5 fruit fly cellular contexts compared by ENCODE assay signal in the genomic region with DNA sequence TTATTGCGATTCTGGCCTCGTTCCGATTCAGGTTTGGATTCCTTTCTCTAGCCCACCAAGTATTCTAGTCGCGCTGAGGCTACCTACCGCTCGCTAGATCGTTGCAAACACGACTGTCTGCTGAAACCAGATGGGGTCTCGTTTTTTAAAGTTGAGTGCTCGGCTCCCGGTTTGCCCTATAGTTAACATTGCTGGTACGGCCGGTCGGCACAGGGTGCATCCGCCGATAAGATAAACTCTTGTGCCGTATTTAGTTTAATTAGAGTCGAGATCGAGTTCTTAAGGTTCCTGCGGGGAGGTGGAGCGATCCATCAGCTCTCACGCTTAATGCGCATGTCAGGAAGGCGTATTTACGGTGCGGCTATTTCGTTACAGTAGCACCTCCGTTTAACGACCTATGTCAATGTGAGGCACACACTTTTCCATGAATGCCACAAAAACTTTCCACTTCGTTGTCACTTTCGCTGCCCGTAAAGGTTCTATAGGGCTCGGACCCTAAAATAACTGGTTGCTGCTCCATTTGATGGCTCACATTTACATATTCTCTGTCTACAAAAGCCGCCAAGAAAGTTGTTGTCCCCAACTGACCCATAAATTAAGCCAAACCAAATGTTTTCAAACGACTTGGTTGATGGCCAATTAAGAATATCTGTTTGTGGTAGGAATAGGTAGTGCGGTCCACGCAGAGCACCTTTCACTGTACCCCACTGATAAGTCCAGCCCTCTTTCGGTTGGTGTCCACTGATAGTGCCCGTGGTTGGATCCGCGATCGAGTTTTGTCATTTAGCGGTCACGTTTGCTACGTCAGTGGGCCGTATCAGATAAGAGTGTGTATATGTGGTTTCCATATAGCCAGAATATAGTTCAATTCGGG.
TF ChIP-seq lines count a peak whose summit lies in the region.

A gene (minus strand): TSS at position 122 of the 874 bp plus-strand sequence.

TF ChIP-seq in whole organism, adult, 20 proteins besides CTCF, POLR2A, EP300 and RAD21 (continued from another document):
- TF ChIP-seq ovo (GFP tag; optimal IDR thresholded peaks at IDR 0.05; lab: Kevin White, UChicago) (no peak), pad (GFP tag; optimal IDR thresholded peaks at IDR 0.05; lab: Kevin White, UChicago) (peak; percentile 55), CG5204 (GFP tag; optimal IDR thresholded peaks at IDR 0.05; lab: Kevin White, UChicago) (peak; percentile 85), CG1620 (GFP tag; optimal IDR thresholded peaks at IDR 0.05; lab: Kevin White, UChicago) (no peak)

TF ChIP-seq in whole organism, embryonic, 481 proteins besides CTCF, POLR2A, EP300 and RAD21 (continued from another document and continues in another):
- TF ChIP-seq peb (GFP tag; IDR thresholded peaks at IDR 0.05; lab: Robert Waterston, UW) (0 out of 2 replicates have a peak, but pooled peaks have one; percentile 13), Dfd (GFP tag; optimal IDR thresholded peaks at IDR 0.05; lab: Kevin White, UChicago) (no peak), nau (GFP tag; optimal IDR thresholded peaks at IDR 0.05; lab: Kevin White, UChicago) (peak; percentile 51), fd64A (GFP tag; optimal IDR thresholded peaks at IDR 0.05; lab: Kevin White, UChicago) (peak; percentile 45), HLHmδ (GFP tag; optimal IDR thresholded peaks at IDR 0.05; lab: Kevin White, UChicago) (peak; percentile 36), sqz (GFP tag; optimal IDR thresholded peaks at IDR 0.05; lab: Kevin White, UChicago) (peak; percentile 47), CG13123 (GFP tag; optimal IDR thresholded peaks at IDR 0.05; lab: Kevin White, UChicago) (no peak), gfzf (GFP tag; optimal IDR thresholded peaks at IDR 0.05; lab: Kevin White, UChicago) (no peak), ftz-f1 (GFP tag; optimal IDR thresholded peaks at IDR 0.05; lab: Kevin White, UChicago) (no peak), C15 (GFP tag; IDR thresholded peaks at IDR 0.05; lab: Robert Waterston, UW) (no peak), schlank (tag; optimal IDR thresholded peaks at IDR 0.05; lab: Kevin White, UChicago) (peak; percentile 60), Chrac-16 (GFP tag; optimal IDR thresholded peaks at IDR 0.05; lab: Kevin White, UChicago) (peak; percentile 42), jumu (GFP tag; optimal IDR thresholded peaks at IDR 0.05; lab: Kevin White, UChicago) (peak; percentile 50), dimm (GFP tag; IDR thresholded peaks at IDR 0.05; lab: Robert Waterston, UW) (no peak), dm (GFP tag; optimal IDR thresholded peaks at IDR 0.05; lab: Kevin White, UChicago) (no peak), lilli (GFP tag; optimal IDR thresholded peaks at IDR 0.05; lab: Kevin White, UChicago) (peak; percentile 72), Jarid2 (GFP tag; optimal IDR thresholded peaks at IDR 0.05; lab: Kevin White, UChicago) (no peak), eyg (GFP tag; optimal IDR thresholded peaks at IDR 0.05; lab: Kevin White, UChicago) (peak; percentile 2), CG15011 (GFP tag; optimal IDR thresholded peaks at IDR 0.05; lab: Kevin White, UChicago) (peak; percentile 66), HmgD (GFP tag; optimal IDR thresholded peaks at IDR 0.05; lab: Kevin White, UChicago) (no peak), sens-2 (GFP tag; IDR thresholded peaks at IDR 0.05; lab: Robert Waterston, UW) (no peak), CG10366 (GFP tag; IDR thresholded peaks at IDR 0.05; lab: Robert Waterston, UW) (peak; percentile 44), CG31388 (GFP tag; optimal IDR thresholded peaks at IDR 0.05; lab: Kevin White, UChicago) (no peak), wek (GFP tag; optimal IDR thresholded peaks at IDR 0.05; lab: Kevin White, UChicago) (peak; percentile 7), Nf-YB (GFP tag; optimal IDR thresholded peaks at IDR 0.05; lab: Kevin White, UChicago) (peak; percentile 10), D19A (tag; optimal IDR thresholded peaks at IDR 0.05; lab: Kevin White, UChicago) (peak; percentile 56), CG14014 (GFP tag; IDR thresholded peaks at IDR 0.05; lab: Robert Waterston, UW) (peak; percentile 55; the same call in 1 of the 2 replicates), sd (tag; optimal IDR thresholded peaks at IDR 0.05; lab: Kevin White, UChicago) (peak; percentile 27), h (optimal IDR thresholded peaks at IDR 0.05; lab: Kevin White, UChicago) (no peak)

TF ChIP-seq in whole organism, prepupa, 60 proteins besides CTCF, POLR2A, EP300 and RAD21 (continued from another document and continues in another):
- TF ChIP-seq fkh (GFP tag; optimal IDR thresholded peaks at IDR 0.05; lab: Kevin White, UChicago) (peak; percentile 27), Hr39 (GFP tag; optimal IDR thresholded peaks at IDR 0.05; lab: Kevin White, UChicago) (peak; percentile 18), OdsH (GFP tag; optimal IDR thresholded peaks at IDR 0.05; lab: Kevin White, UChicago) (peak; percentile 27), Met (GFP tag; optimal IDR thresholded peaks at IDR 0.05; lab: Kevin White, UChicago) (peak; percentile 18), achi (GFP tag; optimal IDR thresholded peaks at IDR 0.05; lab: Kevin White, UChicago) (peak; percentile 18), dac (GFP tag; optimal IDR thresholded peaks at IDR 0.05; lab: Kevin White, UChicago) (no peak), eg (GFP tag; IDR thresholded peaks at IDR 0.05; lab: Robert Waterston, UW) (no peak), CG10669 (GFP tag; optimal IDR thresholded peaks at IDR 0.05; lab: Kevin White, UChicago) (peak; percentile 24), cyc (GFP tag; optimal IDR thresholded peaks at IDR 0.05; lab: Kevin White, UChicago) (peak; percentile 5), Lpt (GFP tag; optimal IDR thresholded peaks at IDR 0.05; lab: Kevin White, UChicago) (no peak), pdm3 (GFP tag; optimal IDR thresholded peaks at IDR 0.05; lab: Kevin White, UChicago) (peak; percentile 35), CG31627 (GFP tag; optimal IDR thresholded peaks at IDR 0.05; lab: Kevin White, UChicago) (no peak), CG10631 (GFP tag; optimal IDR thresholded peaks at IDR 0.05; lab: Kevin White, UChicago) (peak; percentile 27), CG8119 (GFP tag; IDR thresholded peaks at IDR 0.05; lab: Robert Waterston, UW) (peak; percentile 31; the same call in 1 of the 3 replicates), CG4318 (GFP tag; optimal IDR thresholded peaks at IDR 0.05; lab: Kevin White, UChicago) (no peak), CG7368 (GFP tag; optimal IDR thresholded peaks at IDR 0.05; lab: Kevin White, UChicago) (no peak), acj6 (GFP tag; optimal IDR thresholded peaks at IDR 0.05; lab: Kevin White, UChicago) (peak; percentile 27), spab (GFP tag; optimal IDR thresholded peaks at IDR 0.05; lab: Kevin White, UChicago) (peak; percentile 8), net (GFP tag; optimal IDR thresholded peaks at IDR 0.05; lab: Kevin White, UChicago) (peak; percentile 1), fd85E (GFP tag; optimal IDR thresholded peaks at IDR 0.05; lab: Kevin White, UChicago) (no peak), Blimp-1 (GFP tag; optimal IDR thresholded peaks at IDR 0.05; lab: Kevin White, UChicago) (no peak), CG32006 (GFP tag; optimal IDR thresholded peaks at IDR 0.05; lab: Kevin White, UChicago) (peak; percentile 59), Ets21C (GFP tag; optimal IDR thresholded peaks at IDR 0.05; lab: Kevin White, UChicago) (no peak), CG11294 (GFP tag; IDR thresholded peaks at IDR 0.05; lab: Robert Waterston, UW) (no peak), CG8632 (GFP tag; optimal IDR thresholded peaks at IDR 0.05; lab: Kevin White, UChicago) (no peak), Hr4 (GFP tag; optimal IDR thresholded peaks at IDR 0.05; lab: Kevin White, UChicago) (no peak), CG8319 (GFP tag; optimal IDR thresholded peaks at IDR 0.05; lab: Kevin White, UChicago) (peak; percentile 31), CG6792 (GFP tag; optimal IDR thresholded peaks at IDR 0.05; lab: Kevin White, UChicago) (peak; percentile 29), CG16779 (tag; optimal IDR thresholded peaks at IDR 0.05; lab: Kevin White, UChicago) (no peak), topi (GFP tag; optimal IDR thresholded peaks at IDR 0.05; lab: Kevin White, UChicago) (peak; percentile 18)

TF ChIP-seq in whole organism, pupa, 21 proteins besides CTCF, POLR2A, EP300 and RAD21 (continued from another document):
- TF ChIP-seq Pif1B (GFP tag; optimal IDR thresholded peaks at IDR 0.05; lab: Kevin White, UChicago) (no peak), CG8159 (tag; optimal IDR thresholded peaks at IDR 0.05; lab: Kevin White, UChicago) (peak; percentile 55)
TF ChIP-seq in whole organism, pupa: peak in this region for 10.

TF ChIP-seq in whole organism, wandering third instar larva, 38 proteins besides CTCF, POLR2A, EP300 and RAD21 (continued from another document):
- peak; percentile 40 for TF ChIP-seq sv (GFP tag; optimal IDR thresholded peaks at IDR 0.05; lab: Kevin White, UChicago)
- peak; percentile 46 for TF ChIP-seq OdsH (GFP tag; optimal IDR thresholded peaks at IDR 0.05; lab: Kevin White, UChicago)
- peak; percentile 6 for TF ChIP-seq psq (GFP tag; optimal IDR thresholded peaks at IDR 0.05; lab: Kevin White, UChicago)
- TF ChIP-seq Hnf4 (GFP tag; optimal IDR thresholded peaks at IDR 0.05; lab: Kevin White, UChicago) = no peak
- no peak for TF ChIP-seq Vsx2 (GFP tag; optimal IDR thresholded peaks at IDR 0.05; lab: Kevin White, UChicago; ENCODE audit: partially characterized antibody)
- TF ChIP-seq Mio (GFP tag; optimal IDR thresholded peaks at IDR 0.05; lab: Kevin White, UChicago) = no peak
- TF ChIP-seq CG9705 (GFP tag; optimal IDR thresholded peaks at IDR 0.05; lab: Kevin White, UChicago) = no peak
- TF ChIP-seq GATAd (GFP tag; optimal IDR thresholded peaks at IDR 0.05; lab: Kevin White, UChicago) = no peak
- TF ChIP-seq Jra (GFP tag; optimal IDR thresholded peaks at IDR 0.05; lab: Kevin White, UChicago) = no peak
- TF ChIP-seq Dfd (GFP tag; optimal IDR thresholded peaks at IDR 0.05; lab: Kevin White, UChicago) = no peak
- peak; percentile 28 for TF ChIP-seq Sp1 (GFP tag; optimal IDR thresholded peaks at IDR 0.05; lab: Kevin White, UChicago)
- TF ChIP-seq rgr (GFP tag; optimal IDR thresholded peaks at IDR 0.05; lab: Kevin White, UChicago) = peak; percentile 27
- peak; percentile 52 for TF ChIP-seq br (GFP tag; optimal IDR thresholded peaks at IDR 0.05; lab: Kevin White, UChicago)
- TF ChIP-seq Myc (optimal IDR thresholded peaks at IDR 0.05; lab: Kevin White, UChicago) = no peak
- TF ChIP-seq Rel (GFP tag; optimal IDR thresholded peaks at IDR 0.05; lab: Kevin White, UChicago) = no peak
- TF ChIP-seq Rel (tag; optimal IDR thresholded peaks at IDR 0.05; lab: Kevin White, UChicago) = no peak
- TF ChIP-seq h (GFP tag; optimal IDR thresholded peaks at IDR 0.05; lab: Kevin White, UChicago) = peak; percentile 59
- peak; percentile 72 for TF ChIP-seq fru (GFP tag; optimal IDR thresholded peaks at IDR 0.05; lab: Kevin White, UChicago)
- peak in 1 of 2 experiments; percentile 61 for TF ChIP-seq foxo (GFP tag; optimal IDR thresholded peaks at IDR 0.05; lab: Kevin White, UChicago)
